Fruit fly (Drosophila melanogaster) whole organism, wandering third instar larva: Measurements from ENCODE around the gene jar.

Experiments
- Abd-B ChIP-seq: fragments of >200 bp; optimal IDR thresholded peaks from 2 replicates; lab custom pipeline; 2017; ENCODE audit warnings: missing biosample characterization, missing genetic modification characterization
- CG32264 ChIP-seq: fragments of 200-800 bp; sonication (Bioruptor generic); optimal IDR thresholded peaks from 2 replicates; lab custom pipeline; 2016; ENCODE audit warnings: missing biosample characterization, missing genetic modification characterization
- CG9705 ChIP-seq: fragments of 200-800 bp; sonication (Bioruptor generic); optimal IDR thresholded peaks from 2 replicates; lab custom pipeline; 2018; ENCODE audit warnings: missing biosample characterization, mild to moderate bottlenecking, missing genetic modification characterization
- CrebA ChIP-seq: fragments of 200-800 bp; sonication (Bioruptor generic); optimal IDR thresholded peaks from 2 replicates; lab custom pipeline; 2016; ENCODE audit warnings: missing biosample characterization, mild to moderate bottlenecking, missing genetic modification characterization, borderline replicate concordance
- Dfd ChIP-seq: fragments of >200 bp; optimal IDR thresholded peaks from 2 replicates; lab custom pipeline; 2017; ENCODE audit warnings: missing biosample characterization, missing genetic modification characterization
- Dif ChIP-seq: fragments of 200-275, 200-300 bp; sonication (Bioruptor generic); optimal IDR thresholded peaks from 2 replicates; lab custom pipeline; 2018; ENCODE audit warnings: missing biosample characterization, missing genetic modification characterization; ENCODE audit not compliant: partially characterized antibody
- GATAd ChIP-seq: sonication (Bioruptor generic); optimal IDR thresholded peaks from 2 replicates; lab custom pipeline; 2016; ENCODE audit warnings: missing biosample characterization, missing genetic modification characterization
- HLH106 ChIP-seq: fragments of 200-800 bp; optimal IDR thresholded peaks from 3 replicates; lab custom pipeline; 2019; ENCODE audit warnings: missing biosample characterization, mild to moderate bottlenecking, missing genetic modification characterization, moderate library complexity
- Hnf4 ChIP-seq: fragments of 200-800 bp; sonication (Bioruptor generic); optimal IDR thresholded peaks from 2 replicates; lab custom pipeline; 2016; ENCODE audit warnings: missing biosample characterization, mild to moderate bottlenecking, missing genetic modification characterization
- Hr78 ChIP-seq: fragments of >200 bp; optimal IDR thresholded peaks from 2 replicates; lab custom pipeline; 2017; ENCODE audit warnings: missing biosample characterization, missing genetic modification characterization
- Hr83 ChIP-seq: fragments of 200-300 bp; sonication (Bioruptor generic); optimal IDR thresholded peaks from 2 replicates; lab custom pipeline; 2016; ENCODE audit warnings: missing biosample characterization, mild to moderate bottlenecking, missing genetic modification characterization, moderate library complexity; ENCODE audit not compliant: poor library complexity, severe bottlenecking
- Jra ChIP-seq: sonication (Bioruptor generic); optimal IDR thresholded peaks from 2 replicates; lab custom pipeline; 2016; ENCODE audit warnings: missing biosample characterization, missing genetic modification characterization
- Mio ChIP-seq: sonication (Bioruptor generic); optimal IDR thresholded peaks from 2 replicates; lab custom pipeline; 2016; ENCODE audit warnings: missing biosample characterization, missing genetic modification characterization
- Myc ChIP-seq: fragments of >200 bp; optimal IDR thresholded peaks from 2 replicates; lab custom pipeline; 2017
- N ChIP-seq: fragments of >200 bp; optimal IDR thresholded peaks from 2 replicates; lab custom pipeline; 2018; ENCODE audit warnings: missing biosample characterization, missing external identifiers, missing genetic modification characterization
- OdsH ChIP-seq: fragments of 200-800 bp; sonication (Bioruptor generic); optimal IDR thresholded peaks from 2 replicates; lab custom pipeline; 2016; ENCODE audit warnings: missing biosample characterization, mild to moderate bottlenecking, missing genetic modification characterization
- Rel ChIP-seq, 2 experiments: fragments of 200-800 bp; sonication (Bioruptor generic) in 1 of 2; optimal IDR thresholded peaks; 2 replicates in 1 of 2; 3 replicates in 1 of 2; lab custom pipeline; 2016 to 2019; ENCODE audit warnings: mild to moderate bottlenecking in 2 of 2, missing biosample characterization in 2 of 2, missing genetic modification characterization in 2 of 2, moderate library complexity in 1 of 2
- Sp1 ChIP-seq: fragments of 200-800 bp; sonication (Bioruptor generic); optimal IDR thresholded peaks from 3 replicates; lab custom pipeline; 2019; ENCODE audit warnings: missing biosample characterization, mild to moderate bottlenecking, missing genetic modification characterization, moderate library complexity
- Vsx2 ChIP-seq: fragments of 200-300, 225-300 bp; sonication (Bioruptor generic); optimal IDR thresholded peaks from 2 replicates; lab custom pipeline; 2018; ENCODE audit warnings: missing biosample characterization, missing genetic modification characterization; ENCODE audit not compliant: partially characterized antibody
- br ChIP-seq: fragments of 200-800 bp; sonication (Bioruptor generic); optimal IDR thresholded peaks from 2 replicates; lab custom pipeline; 2016; ENCODE audit warnings: missing biosample characterization, missing genetic modification characterization
- brk ChIP-seq: fragments of 200-800 bp; sonication (Bioruptor generic); optimal IDR thresholded peaks from 2 replicates; lab custom pipeline; 2016; ENCODE audit warnings: missing biosample characterization, mild to moderate bottlenecking, missing genetic modification characterization
- dl ChIP-seq, 2 experiments: fragments of 175-275, 200-275 bp in 1 of 2; fragments of 200-275 bp in 1 of 2; sonication (Bioruptor generic); optimal IDR thresholded peaks; lab custom pipeline; 2018; ENCODE audit warnings: mild to moderate bottlenecking in 2 of 2, missing biosample characterization in 2 of 2, missing genetic modification characterization in 2 of 2, moderate library complexity in 2 of 2; ENCODE audit not compliant: partially characterized antibody in 2 of 2, insufficient read depth in 1 of 2
- dmrt93B ChIP-seq: fragments of 200-800 bp; sonication (Bioruptor generic); optimal IDR thresholded peaks from 2 replicates; lab custom pipeline; 2018; ENCODE audit warnings: missing biosample characterization, mild to moderate bottlenecking, missing genetic modification characterization
- dsf ChIP-seq: sonication (Bioruptor generic); optimal IDR thresholded peaks from 2 replicates; lab custom pipeline; 2016; ENCODE audit warnings: missing biosample characterization, missing genetic modification characterization, borderline replicate concordance
- ey ChIP-seq: fragments of 200-800 bp; sonication (Bioruptor generic); optimal IDR thresholded peaks from 2 replicates; lab custom pipeline; 2016; ENCODE audit warnings: missing biosample characterization, missing genetic modification characterization
- foxo ChIP-seq, 2 experiments: fragments of 200-800 bp; sonication (Bioruptor generic); optimal IDR thresholded peaks; 2 replicates in 1 of 2; 3 replicates in 1 of 2; lab custom pipeline; 2016 to 2017; ENCODE audit warnings: missing biosample characterization in 2 of 2, missing genetic modification characterization in 2 of 2
- fru ChIP-seq: fragments of 200-800 bp; sonication (Bioruptor generic); optimal IDR thresholded peaks from 3 replicates; lab custom pipeline; 2016; ENCODE audit warnings: missing biosample characterization, mild to moderate bottlenecking, missing genetic modification characterization
- h ChIP-seq: fragments of 200-800 bp; sonication (Bioruptor generic); optimal IDR thresholded peaks from 3 replicates; lab custom pipeline; 2016; ENCODE audit warnings: missing biosample characterization, mild to moderate bottlenecking, missing genetic modification characterization
- jim ChIP-seq: fragments of 175-275, 200-325 bp; sonication (Bioruptor generic); optimal IDR thresholded peaks from 2 replicates; lab custom pipeline; 2016; ENCODE audit warnings: missing biosample characterization, mild to moderate bottlenecking, missing genetic modification characterization
- lola ChIP-seq: fragments of >200 bp; optimal IDR thresholded peaks from 2 replicates; lab custom pipeline; 2017; ENCODE audit warnings: missing biosample characterization, missing genetic modification characterization
- pan ChIP-seq: fragments of >200 bp; optimal IDR thresholded peaks from 2 replicates; lab custom pipeline; 2017
- psq ChIP-seq: fragments of 200-800 bp; sonication (Bioruptor generic); optimal IDR thresholded peaks from 3 replicates; lab custom pipeline; 2017; ENCODE audit warnings: missing biosample characterization, mild to moderate bottlenecking, missing genetic modification characterization, moderate library complexity
- rgr ChIP-seq: fragments of 200-800 bp; sonication (Bioruptor generic); optimal IDR thresholded peaks from 3 replicates; lab custom pipeline; 2016; ENCODE audit warnings: missing biosample characterization, mild to moderate bottlenecking, missing genetic modification characterization
- sage ChIP-seq: fragments of 200-800 bp; sonication (Bioruptor generic); optimal IDR thresholded peaks from 2 replicates; lab custom pipeline; 2016; ENCODE audit warnings: missing biosample characterization, mild to moderate bottlenecking, missing genetic modification characterization
- sv ChIP-seq: fragments of 200-800 bp; sonication (Bioruptor generic); optimal IDR thresholded peaks from 3 replicates; lab custom pipeline; 2016; ENCODE audit warnings: missing biosample characterization, missing genetic modification characterization
- tai ChIP-seq: sonication (Bioruptor generic); optimal IDR thresholded peaks from 2 replicates; lab custom pipeline; 2016; ENCODE audit warnings: missing biosample characterization, missing genetic modification characterization
- usp ChIP-seq: fragments of >200 bp; optimal IDR thresholded peaks from 2 replicates; lab custom pipeline; 2017; ENCODE audit warnings: missing biosample characterization, missing genetic modification characterization
- woc ChIP-seq: sonication (Bioruptor generic); optimal IDR thresholded peaks from 2 replicates; lab custom pipeline; 2016; ENCODE audit warnings: missing biosample characterization, mild to moderate bottlenecking, missing genetic modification characterization

Gene jar

DNA sequence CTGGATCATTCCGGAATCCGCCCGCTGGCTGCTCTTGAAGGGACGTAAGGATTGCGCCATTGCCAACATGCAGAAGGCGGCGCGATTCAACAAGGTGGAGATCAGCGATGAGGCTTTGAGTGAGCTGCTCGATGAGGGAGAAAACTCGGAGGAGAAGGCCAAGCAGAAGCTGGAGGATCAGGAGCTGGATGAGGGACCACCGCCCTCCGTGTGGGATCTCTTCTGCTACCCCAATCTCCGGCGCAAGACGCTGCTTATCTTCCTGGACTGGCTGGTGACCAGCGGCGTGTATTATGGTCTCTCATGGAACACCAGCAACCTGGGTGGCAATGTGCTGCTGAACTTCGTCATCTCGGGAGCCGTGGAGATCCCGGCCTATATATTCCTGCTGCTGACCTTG, 3.2 kb upstream of the jar start:
- TF ChIP-seq rgr (GFP tag; lab: Kevin White, UChicago), result no peak
- no peak for TF ChIP-seq br (GFP tag; lab: Kevin White, UChicago)
- TF ChIP-seq CrebA (GFP tag; lab: Kevin White, UChicago), result no peak
- TF ChIP-seq Hnf4, result no peak
- no peak for TF ChIP-seq jim
- no peak for TF ChIP-seq Myc (lab: Kevin White, UChicago)
- no peak for TF ChIP-seq Dif (GFP tag; lab: Kevin White, UChicago)
- TF ChIP-seq pan (lab: Kevin White, UChicago), result no peak
- TF ChIP-seq N (GFP tag; lab: Kevin White, UChicago), result no peak
- no peak for TF ChIP-seq Dfd (GFP tag; lab: Kevin White, UChicago)
- TF ChIP-seq, all 38 proteins: peak for 0

DNA sequence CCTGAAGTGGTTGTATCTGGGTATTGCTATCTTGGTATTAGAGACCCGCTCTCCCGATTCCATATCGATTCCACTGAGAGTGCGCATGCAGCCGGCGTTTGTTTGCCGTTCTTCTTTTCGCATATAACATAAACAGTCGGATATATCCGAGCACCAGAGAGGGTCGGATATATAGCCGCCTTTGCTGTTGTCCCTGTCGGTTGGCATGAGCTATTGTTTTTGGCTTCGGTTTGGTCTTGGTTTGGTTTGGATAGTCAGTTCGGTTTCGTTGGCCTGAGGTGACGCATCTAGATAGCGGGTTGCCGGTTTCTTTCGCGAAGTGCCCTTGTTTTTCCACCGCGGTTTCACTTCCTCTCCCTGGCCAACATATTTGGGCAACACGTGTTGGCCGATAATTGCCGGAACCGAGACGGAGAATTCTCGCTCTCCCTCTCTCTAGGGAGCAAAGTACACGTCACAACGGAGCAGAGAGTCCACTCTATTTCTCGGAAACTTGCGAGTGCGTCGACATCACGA, 1.8 kb upstream of the jar start, which contains the start of gene Orct2:
Gene Orct2, plus strand, starts transcription at position 255 of the 516 bp plus-strand sequence.
- TF ChIP-seq tai (GFP tag; lab: Kevin White, UChicago) (no peak), OdsH (GFP tag; lab: Kevin White, UChicago) (no peak), N (GFP tag; lab: Kevin White, UChicago) (no peak), Sp1 (peak; percentile 28), pan (lab: Kevin White, UChicago) (no peak), dmrt93B (GFP tag; lab: Kevin White, UChicago) (no peak), Abd-B (GFP tag; lab: Kevin White, UChicago) (no peak), GATAd (no peak), br (GFP tag; lab: Kevin White, UChicago) (peak; percentile 40), Hr83 (GFP tag; lab: Kevin White, UChicago) (no peak), woc (GFP tag; lab: Kevin White, UChicago) (no peak), sv (GFP tag; lab: Kevin White, UChicago) (no peak), Mio (GFP tag; lab: Kevin White, UChicago) (no peak), dsf (GFP tag; lab: Kevin White, UChicago) (no peak), Dif (GFP tag; lab: Kevin White, UChicago) (peak; percentile 55), ey (no peak), jim (no peak), dl (GFP tag; optimal IDR thresholded peaks at IDR 0.05; lab: Kevin White, UChicago; ENCODE audit: insufficient read depth in 1 of 2, partially characterized antibody in 2 of 2) (peak; percentile 6 to 11), Rel (GFP tag; optimal IDR thresholded peaks at IDR 0.05; lab: Kevin White, UChicago) (no peak), Rel (tag; optimal IDR thresholded peaks at IDR 0.05; lab: Kevin White, UChicago) (peak; percentile 18), CrebA (GFP tag; lab: Kevin White, UChicago) (no peak), CG9705 (no peak), lola (GFP tag; lab: Kevin White, UChicago) (no peak), usp (no peak), fru (GFP tag; lab: Kevin White, UChicago) (no peak), HLH106 (no peak), h (GFP tag; lab: Kevin White, UChicago) (peak; percentile 37), Hnf4 (peak; percentile 74), brk (GFP tag; lab: Kevin White, UChicago) (no peak), Jra (GFP tag; lab: Kevin White, UChicago) (peak; percentile 69), rgr (GFP tag; lab: Kevin White, UChicago) (peak; percentile 12), sage (GFP tag; lab: Kevin White, UChicago) (no peak), Hr78 (no peak), CG32264 (GFP tag; lab: Kevin White, UChicago) (no peak), Dfd (GFP tag; lab: Kevin White, UChicago) (no peak), foxo (GFP tag; optimal IDR thresholded peaks at IDR 0.05; lab: Kevin White, UChicago) (peak in 1 of 2 experiments; percentile 22), psq (GFP tag; lab: Kevin White, UChicago) (peak; percentile 45), Vsx2 (GFP tag; lab: Kevin White, UChicago) (no peak), Myc (lab: Kevin White, UChicago) (no peak)
